Fruit fly (Drosophila melanogaster) whole organism, embryonic: ENCODE data around the gene CG1824.

Experiments used
- CG10147 ChIP-seq: fragments of 200-800 bp; sonication (Bioruptor generic); optimal IDR thresholded peaks from 2 replicates; lab custom pipeline; 2019; ENCODE audit warnings: missing biosample characterization, mild to moderate bottlenecking, missing genetic modification characterization, moderate library complexity
- CG12236 ChIP-seq: fragments of 200-800 bp; sonication (Bioruptor generic); optimal IDR thresholded peaks from 2 replicates; lab custom pipeline; 2016; ENCODE audit warnings: missing biosample characterization, missing genetic modification characterization
- CG12391 ChIP-seq: fragments of 200-800 bp; sonication (Bioruptor generic); optimal IDR thresholded peaks from 3 replicates; lab custom pipeline; 2018; ENCODE audit warnings: missing biosample characterization, mild to moderate bottlenecking, missing genetic modification characterization, moderate library complexity
- CG12769 ChIP-seq: fragments of 200-800 bp; sonication (Bioruptor generic); optimal IDR thresholded peaks from 2 replicates; lab custom pipeline; 2019; ENCODE audit warnings: missing biosample characterization, mild to moderate bottlenecking, missing genetic modification characterization, moderate library complexity
- CG13296 ChIP-seq: fragments of 200-800 bp; sonication (Bioruptor generic); optimal IDR thresholded peaks from 3 replicates; lab custom pipeline; 2018; ENCODE audit warnings: missing biosample characterization, mild to moderate bottlenecking, missing genetic modification characterization
- CG13775 ChIP-seq: fragments of 200-800 bp; sonication (Bioruptor generic); optimal IDR thresholded peaks from 3 replicates; lab custom pipeline; 2017; ENCODE audit warnings: missing biosample characterization, mild to moderate bottlenecking, missing genetic modification characterization
- CG1602 ChIP-seq: fragments of 200-800 bp; sonication (Bioruptor generic); optimal IDR thresholded peaks from 3 replicates; lab custom pipeline; 2016; ENCODE audit warnings: missing biosample characterization, missing genetic modification characterization
- CG16813 ChIP-seq: fragments of 200-800 bp; sonication (Bioruptor generic); IDR thresholded peaks from 3 replicates; pipeline ENCODE4 v1.3.6; 2022; ENCODE audit warnings: missing biosample characterization, missing genetic modification characterization; ENCODE audit not compliant: partially characterized antibody
- CG17186 ChIP-seq: fragments of 200-800 bp; sonication (Bioruptor generic); optimal IDR thresholded peaks from 3 replicates; lab custom pipeline; 2017; ENCODE audit warnings: missing biosample characterization, missing genetic modification reagents, missing genetic modification characterization
- CG17385 ChIP-seq: fragments of 200-800 bp; sonication (Bioruptor generic); optimal IDR thresholded peaks from 3 replicates; lab custom pipeline; 2018; ENCODE audit warnings: missing biosample characterization, mild to moderate bottlenecking, missing genetic modification characterization
- CG3065 ChIP-seq: fragments of 200-800 bp; sonication (Bioruptor generic); optimal IDR thresholded peaks from 2 replicates; lab custom pipeline; 2016; ENCODE audit warnings: missing biosample characterization, missing genetic modification characterization
- CG31365 ChIP-seq: fragments of 200-800 bp; sonication (Bioruptor generic); optimal IDR thresholded peaks from 2 replicates; lab custom pipeline; 2018; ENCODE audit warnings: missing biosample characterization, mild to moderate bottlenecking, missing genetic modification characterization
- CG3281 ChIP-seq: fragments of 200-800 bp; sonication (Bioruptor generic); optimal IDR thresholded peaks from 3 replicates; lab custom pipeline; 2017; ENCODE audit warnings: missing biosample characterization, mild to moderate bottlenecking, missing genetic modification characterization
- CG43689 ChIP-seq: fragments of 200-800 bp; sonication (Bioruptor generic); IDR thresholded peaks from 2 replicates; pipeline ENCODE4 v1.3.6; 2022; ENCODE audit warnings: missing biosample characterization, missing genetic modification characterization
- CG7928 ChIP-seq: fragments of 200-800 bp; sonication (Bioruptor generic); optimal IDR thresholded peaks from 2 replicates; lab custom pipeline; 2017; ENCODE audit warnings: missing biosample characterization, mild to moderate bottlenecking, missing genetic modification characterization
- CG7987 ChIP-seq: fragments of 200-800 bp; sonication (Bioruptor generic); optimal IDR thresholded peaks from 2 replicates; lab custom pipeline; 2018; ENCODE audit warnings: missing biosample characterization, mild to moderate bottlenecking, missing genetic modification characterization, moderate library complexity
- CG8359 ChIP-seq: fragments of 200-800 bp; sonication (Bioruptor generic); optimal IDR thresholded peaks from 2 replicates; lab custom pipeline; 2017; ENCODE audit warnings: missing biosample characterization, mild to moderate bottlenecking, missing genetic modification characterization, borderline replicate concordance
- CG8388 ChIP-seq: fragments of 200-800 bp; sonication (Bioruptor generic); optimal IDR thresholded peaks from 2 replicates; lab custom pipeline; 2019; ENCODE audit warnings: missing biosample characterization, mild to moderate bottlenecking, missing genetic modification characterization, moderate library complexity
- CG8478 ChIP-seq: fragments of >200 bp; optimal IDR thresholded peaks from 2 replicates; lab custom pipeline; 2018
- CG9437 ChIP-seq: fragments of 200-800 bp; sonication (Bioruptor generic); optimal IDR thresholded peaks from 2 replicates; lab custom pipeline; 2018; ENCODE audit warnings: missing biosample characterization, mild to moderate bottlenecking, missing genetic modification characterization
- D19A ChIP-seq: fragments of 200-800 bp; optimal IDR thresholded peaks from 3 replicates; lab custom pipeline; 2019; ENCODE audit warnings: missing biosample characterization, mild to moderate bottlenecking, missing genetic modification characterization, moderate library complexity
- E2f2 ChIP-seq: fragments of 200-800 bp; sonication (Bioruptor generic); IDR thresholded peaks from 2 replicates; pipeline ENCODE4 v1.3.6; 2022; ENCODE audit warnings: missing biosample characterization, missing genetic modification characterization
- Elba2 ChIP-seq: fragments of 200-800 bp; sonication (Bioruptor generic); optimal IDR thresholded peaks from 3 replicates; lab custom pipeline; 2016; ENCODE audit warnings: missing biosample characterization, missing genetic modification characterization
- Ets97D ChIP-seq: fragments of 200-800 bp; sonication (Bioruptor generic); optimal IDR thresholded peaks from 3 replicates; lab custom pipeline; 2016; ENCODE audit warnings: missing biosample characterization, missing genetic modification characterization
- Fer3 ChIP-seq: fragments of 200-800 bp; sonication (Bioruptor generic); optimal IDR thresholded peaks from 2 replicates; lab custom pipeline; 2018; ENCODE audit warnings: missing biosample characterization, mild to moderate bottlenecking, missing genetic modification characterization, moderate library complexity
- H2.0 ChIP-seq: fragments of 200-800 bp; sonication (Bioruptor generic); IDR thresholded peaks from 2 replicates; pipeline ENCODE4 v1.3.6; 2022; ENCODE audit warnings: missing biosample characterization, missing genetic modification characterization
- HLHmδ ChIP-seq: fragments of 200-800 bp; sonication (Bioruptor generic); optimal IDR thresholded peaks from 2 replicates; lab custom pipeline; 2018; ENCODE audit warnings: missing biosample characterization, mild to moderate bottlenecking, missing genetic modification characterization, moderate library complexity
- Hey ChIP-seq: fragments of 200-800 bp; sonication (Bioruptor generic); optimal IDR thresholded peaks from 3 replicates; lab custom pipeline; 2018; ENCODE audit warnings: missing biosample characterization, mild to moderate bottlenecking, missing genetic modification characterization
- Nf-YA ChIP-seq: fragments of 200-800 bp; sonication (Bioruptor generic); IDR thresholded peaks from 2 replicates; pipeline ENCODE4 v1.3.6; 2022; ENCODE audit warnings: missing biosample characterization, missing genetic modification characterization
- Poxn ChIP-seq: fragments of 200-800 bp; sonication (Bioruptor generic); IDR thresholded peaks from 2 replicates; pipeline ENCODE4 v1.3.6; 2022; ENCODE audit warnings: missing biosample characterization, missing genetic modification characterization
- Sin3A ChIP-seq: fragments of >200 bp; optimal IDR thresholded peaks from 2 replicates; lab custom pipeline; 2018
- Taf1 ChIP-seq: fragments of 200-800 bp; sonication (Bioruptor generic); IDR thresholded peaks from 2 replicates; pipeline ENCODE4 v1.3.6; 2022; ENCODE audit warnings: missing biosample characterization, missing genetic modification characterization
- Vsx1 ChIP-seq: fragments of 200-800 bp; sonication (Bioruptor generic); optimal IDR thresholded peaks from 2 replicates; lab custom pipeline; 2017; ENCODE audit warnings: missing biosample characterization, mild to moderate bottlenecking, missing genetic modification characterization, missing genetic modification reagents
- Xbp1 ChIP-seq: fragments of 200-800 bp; sonication (Bioruptor generic); optimal IDR thresholded peaks from 3 replicates; lab custom pipeline; 2016; ENCODE audit warnings: missing biosample characterization, mild to moderate bottlenecking, missing genetic modification characterization
- ab ChIP-seq: fragments of 200-800 bp; sonication (Bioruptor generic); optimal IDR thresholded peaks from 2 replicates; lab custom pipeline; 2016; ENCODE audit warnings: missing biosample characterization, missing genetic modification characterization
- abd-A ChIP-seq: fragments of 200-800 bp; sonication (Bioruptor generic); optimal IDR thresholded peaks from 3 replicates; lab custom pipeline; 2019; ENCODE audit warnings: missing biosample characterization, mild to moderate bottlenecking, missing genetic modification characterization, moderate library complexity
- chinmo ChIP-seq: fragments of 200-800 bp; sonication (Bioruptor generic); IDR thresholded peaks from 4 replicates; pipeline ENCODE4 v1.3.6; 2022; ENCODE audit warnings: missing biosample characterization, missing genetic modification characterization; ENCODE audit not compliant: partially characterized antibody
- ci ChIP-seq: fragments of 200-800 bp; sonication (Bioruptor generic); IDR thresholded peaks from 3 replicates; pipeline ENCODE4 v1.3.6; 2022; ENCODE audit warnings: missing biosample characterization, missing genetic modification characterization
- danr ChIP-seq: fragments of 200-800 bp; sonication (Bioruptor generic); IDR thresholded peaks from 2 replicates; pipeline ENCODE4 v1.3.6; 2022; ENCODE audit warnings: missing biosample characterization, missing genetic modification characterization
- dati ChIP-seq: fragments of 200-800 bp; sonication (Bioruptor generic); IDR thresholded peaks from 2 replicates; pipeline ENCODE4 v1.3.6; 2022; ENCODE audit warnings: missing biosample characterization, missing genetic modification characterization
- fru ChIP-seq: fragments of >200 bp; optimal IDR thresholded peaks from 2 replicates; lab custom pipeline; 2017
- grn ChIP-seq: fragments of 200-800 bp; sonication (Bioruptor generic); optimal IDR thresholded peaks from 3 replicates; lab custom pipeline; 2017; ENCODE audit warnings: missing biosample characterization, missing genetic modification characterization
- kay ChIP-seq: fragments of 200-800 bp; sonication (Bioruptor generic); optimal IDR thresholded peaks from 2 replicates; lab custom pipeline; 2016; ENCODE audit warnings: missing biosample characterization, missing genetic modification characterization
- mam ChIP-seq: fragments of 200-800 bp; sonication (Bioruptor generic); optimal IDR thresholded peaks from 3 replicates; lab custom pipeline; 2016; ENCODE audit warnings: missing biosample characterization, missing genetic modification characterization
- otp ChIP-seq: fragments of 200-800 bp; sonication (Bioruptor generic); IDR thresholded peaks from 3 replicates; pipeline ENCODE4, ENCODE4 v1.3.6; 2022; ENCODE audit warnings: missing biosample characterization, missing genetic modification characterization
- pb ChIP-seq: fragments of 200-800 bp; sonication (Bioruptor generic); optimal IDR thresholded peaks from 3 replicates; lab custom pipeline; 2016; ENCODE audit warnings: missing biosample characterization, missing genetic modification characterization
- sd ChIP-seq: fragments of 200-800 bp; sonication (Bioruptor generic); optimal IDR thresholded peaks from 3 replicates; lab custom pipeline; 2018; ENCODE audit warnings: missing biosample characterization, mild to moderate bottlenecking, missing genetic modification characterization, moderate library complexity
- sens ChIP-seq: fragments of 200-800 bp; sonication (Bioruptor generic); peaks from one replicate; lab custom pipeline; 2016; ENCODE audit warnings: missing biosample characterization, missing genetic modification characterization
- sim ChIP-seq: fragments of 200-800 bp; sonication (Bioruptor generic); IDR thresholded peaks from 2 replicates; pipeline ENCODE4 v1.3.6; 2022; ENCODE audit warnings: missing biosample characterization, missing genetic modification characterization
- slp2 ChIP-seq: fragments of 200-800 bp; sonication (Bioruptor generic); optimal IDR thresholded peaks from 2 replicates; lab custom pipeline; 2016; ENCODE audit warnings: missing biosample characterization, missing genetic modification characterization
- sqz ChIP-seq: fragments of 200-800 bp; sonication (Bioruptor generic); optimal IDR thresholded peaks from 3 replicates; lab custom pipeline; 2018; ENCODE audit warnings: missing biosample characterization, mild to moderate bottlenecking, missing genetic modification characterization
- stc ChIP-seq: fragments of 200-800 bp; sonication (Bioruptor generic); IDR thresholded peaks from 2 replicates; pipeline ENCODE4 v1.3.6; 2022; ENCODE audit warnings: missing biosample characterization, missing genetic modification characterization
- yki ChIP-seq: fragments of >200 bp; optimal IDR thresholded peaks from 3 replicates; lab custom pipeline; 2018

CG1824 gene

dm6 chrX:12574666-12575202 is 20.7 kb downstream of the CG1824 start (continued):
- TF ChIP-seq E2f2 (no peak), Fer3 (tag; lab: Kevin White, UChicago) (no peak), CG12769 (tag; lab: Kevin White, UChicago) (peak; percentile 13), CG13296 (GFP tag; lab: Kevin White, UChicago) (no peak), CG9437 (GFP tag; lab: Kevin White, UChicago) (no peak), CG12236 (no peak), sim (GFP tag; lab: Robert Waterston, UW) (no peak), CG1602 (GFP tag; lab: Kevin White, UChicago) (no peak), CG3281 (GFP tag; lab: Kevin White, UChicago) (no peak), HLHmδ (GFP tag; lab: Kevin White, UChicago) (no peak), H2.0 (GFP tag; lab: Robert Waterston, UW) (no peak), CG8388 (GFP tag; lab: Kevin White, UChicago) (no peak), grn (no peak), Sin3A (no peak), CG8359 (GFP tag; lab: Kevin White, UChicago) (no peak), abd-A (tag; lab: Kevin White, UChicago) (peak; percentile 62), CG17385 (GFP tag; lab: Kevin White, UChicago) (peak; percentile 87), Ets97D (GFP tag; lab: Kevin White, UChicago) (no peak), ci (GFP tag; lab: Robert Waterston, UW) (peak; percentile 56; the same call in 2 of the 3 replicates), CG31365 (tag; lab: Kevin White, UChicago) (no peak), Poxn (GFP tag; lab: Robert Waterston, UW) (no peak), otp (GFP tag; lab: Robert Waterston, UW) (no peak), CG17186 (GFP tag; lab: Kevin White, UChicago) (no peak), Vsx1 (no peak), D19A (tag; lab: Kevin White, UChicago) (peak; percentile 41), Xbp1 (GFP tag; lab: Kevin White, UChicago) (peak; percentile 16), CG12391 (no peak), kay (GFP tag; lab: Kevin White, UChicago) (no peak), CG3065 (GFP tag; lab: Kevin White, UChicago) (no peak), mam (GFP tag; lab: Kevin White, UChicago) (no peak), fru (lab: Kevin White, UChicago) (no peak), CG43689 (GFP tag; lab: Robert Waterston, UW) (no peak), Hey (tag; lab: Kevin White, UChicago) (no peak), stc (GFP tag; lab: Robert Waterston, UW) (no peak), sqz (peak; percentile 92), sens (GFP tag; lab: Kevin White, UChicago) (peak; percentile 78), slp2 (GFP tag; lab: Kevin White, UChicago) (no peak), danr (GFP tag; lab: Robert Waterston, UW) (no peak), dati (no peak), sd (tag; lab: Kevin White, UChicago) (peak; percentile 77), CG13775 (GFP tag; lab: Kevin White, UChicago) (no peak), CG8478 (lab: Kevin White, UChicago) (no peak), CG10147 (no peak), Elba2 (GFP tag; lab: Kevin White, UChicago) (no peak), CG16813 (GFP tag; lab: Robert Waterston, UW) (no peak), CG7987 (GFP tag; lab: Kevin White, UChicago) (peak; percentile 77), ab (no peak), chinmo (GFP tag; lab: Robert Waterston, UW) (peak; percentile 99), yki (no peak), Nf-YA (GFP tag; lab: Robert Waterston, UW) (no peak), Taf1 (no peak), pb (no peak), CG7928 (no peak)
